Fruit fly (Drosophila melanogaster) whole organism, embryonic: ENCODE measurements around the gene CG42449.

Experiments
- CG10209 ChIP-seq: fragments of 200-800 bp; sonication (Bioruptor generic); optimal IDR thresholded peaks from 3 replicates; lab custom pipeline; 2017; ENCODE audit warnings: missing biosample characterization, mild to moderate bottlenecking, missing genetic modification characterization, missing genetic modification reagents
- CG17186 ChIP-seq: fragments of 200-800 bp; sonication (Bioruptor generic); optimal IDR thresholded peaks from 3 replicates; lab custom pipeline; 2017; ENCODE audit warnings: missing biosample characterization, missing genetic modification reagents, missing genetic modification characterization
- CG30431 ChIP-seq: fragments of 200-800 bp; sonication (Bioruptor generic); optimal IDR thresholded peaks from 2 replicates; lab custom pipeline; 2017; ENCODE audit warnings: missing biosample characterization, missing genetic modification characterization
- NC2β ChIP-seq: fragments of 200-800 bp; sonication (Bioruptor generic); optimal IDR thresholded peaks from 2 replicates; lab custom pipeline; 2016; ENCODE audit warnings: missing biosample characterization, missing genetic modification characterization
- PHDP ChIP-seq: fragments of 200-800 bp; sonication (Bioruptor generic); optimal IDR thresholded peaks from 3 replicates; lab custom pipeline; 2018; ENCODE audit warnings: missing biosample characterization, mild to moderate bottlenecking, missing genetic modification characterization, moderate library complexity
- Ravus ChIP-seq: fragments of 200-800 bp; sonication (Bioruptor generic); IDR thresholded peaks from 2 replicates; pipeline ENCODE4 v1.3.6; 2022; ENCODE audit warnings: missing biosample characterization, missing genetic modification characterization
- Sox102F ChIP-seq: fragments of 200-800 bp; sonication (Bioruptor generic); optimal IDR thresholded peaks from 2 replicates; lab custom pipeline; 2018; ENCODE audit warnings: missing biosample characterization, mild to moderate bottlenecking, missing genetic modification characterization, moderate library complexity
- gro ChIP-seq: fragments of 200-800 bp; sonication (Bioruptor generic); optimal IDR thresholded peaks from 2 replicates; lab custom pipeline; 2016; ENCODE audit warnings: missing biosample characterization, missing genetic modification characterization
- schlank ChIP-seq: fragments of 200-800 bp; sonication (Bioruptor generic); optimal IDR thresholded peaks from 2 replicates; lab custom pipeline; 2018; ENCODE audit warnings: missing biosample characterization, mild to moderate bottlenecking, missing genetic modification characterization

dm6 chrX:5646228-5646627, 36.8 kb upstream of the CG42449 start:
- TF ChIP-seq PHDP (tag; lab: Kevin White, UChicago) (peak; percentile 16), gro (no peak), CG10209 (GFP tag; lab: Kevin White, UChicago) (no peak), Ravus (GFP tag; lab: Robert Waterston, UW) (no peak), CG30431 (GFP tag; lab: Kevin White, UChicago) (no peak), CG17186 (GFP tag; lab: Kevin White, UChicago) (no peak), schlank (tag; lab: Kevin White, UChicago) (no peak), NC2β (GFP tag; lab: Kevin White, UChicago) (no peak), Sox102F (GFP tag; lab: Kevin White, UChicago) (peak; percentile 30)
